Fruit fly (Drosophila melanogaster) whole organism, embryonic: ENCODE measurements around the gene CG42728.

ENCODE experiments used
- Antp ChIP-seq: fragments of 200-800 bp; sonication (Bioruptor generic); optimal IDR thresholded peaks from 3 replicates; lab custom pipeline; 2016; ENCODE audit warnings: missing biosample characterization, missing genetic modification characterization
- BEAF-32 ChIP-seq: fragments of 200-800 bp; sonication (Bioruptor generic); optimal IDR thresholded peaks from 3 replicates; lab custom pipeline; 2017; ENCODE audit warnings: missing biosample characterization, missing genetic modification characterization, mild to moderate bottlenecking, moderate library complexity, missing genetic modification reagents
- CG10209 ChIP-seq: fragments of 200-800 bp; sonication (Bioruptor generic); optimal IDR thresholded peaks from 3 replicates; lab custom pipeline; 2017; ENCODE audit warnings: missing biosample characterization, mild to moderate bottlenecking, missing genetic modification characterization, missing genetic modification reagents
- CG1024 ChIP-seq: fragments of 200-800 bp; sonication (Bioruptor generic); IDR thresholded peaks from 2 replicates; pipeline ENCODE4 v1.3.6; 2022; ENCODE audit warnings: missing biosample characterization, missing genetic modification characterization
- CG10462 ChIP-seq: fragments of 200-800 bp; sonication (Bioruptor generic); optimal IDR thresholded peaks from 2 replicates; lab custom pipeline; 2016; ENCODE audit warnings: missing biosample characterization, missing genetic modification characterization
- CG12659 ChIP-seq: fragments of 200-800 bp; sonication (Bioruptor generic); optimal IDR thresholded peaks from 3 replicates; lab custom pipeline; 2017; ENCODE audit warnings: mild to moderate bottlenecking, missing biosample characterization, missing genetic modification reagents, missing genetic modification characterization
- CG13296 ChIP-seq: fragments of 200-800 bp; sonication (Bioruptor generic); optimal IDR thresholded peaks from 3 replicates; lab custom pipeline; 2018; ENCODE audit warnings: missing biosample characterization, mild to moderate bottlenecking, missing genetic modification characterization
- CG13424 ChIP-seq: fragments of 200-800 bp; sonication (Bioruptor generic); optimal IDR thresholded peaks from 2 replicates; lab custom pipeline; 2019; ENCODE audit warnings: missing biosample characterization, mild to moderate bottlenecking, missing genetic modification characterization, moderate library complexity
- CG15073 ChIP-seq: fragments of 200-800 bp; sonication (Bioruptor generic); optimal IDR thresholded peaks from 2 replicates; lab custom pipeline; 2016; ENCODE audit warnings: missing biosample characterization, missing genetic modification characterization
- CG1792 ChIP-seq: fragments of 200-800 bp; sonication (Bioruptor generic); optimal IDR thresholded peaks from 2 replicates; lab custom pipeline; 2016; ENCODE audit warnings: missing biosample characterization, missing genetic modification characterization
- CG1832 ChIP-seq: fragments of 200-800 bp; sonication (Bioruptor generic); optimal IDR thresholded peaks from 2 replicates; lab custom pipeline; 2017; ENCODE audit warnings: missing biosample characterization, mild to moderate bottlenecking, missing genetic modification characterization, inconsistent platforms
- CG18764 ChIP-seq: fragments of 200-800 bp; sonication (Bioruptor generic); optimal IDR thresholded peaks from 3 replicates; lab custom pipeline; 2016; ENCODE audit warnings: missing biosample characterization, missing genetic modification characterization
- CG2120 ChIP-seq: fragments of 200-800 bp; sonication (Bioruptor generic); optimal IDR thresholded peaks from 3 replicates; lab custom pipeline; 2016; ENCODE audit warnings: missing biosample characterization, missing genetic modification characterization
- CG31441 ChIP-seq: fragments of 200-800 bp; sonication (Bioruptor generic); IDR thresholded peaks from 2 replicates; pipeline ENCODE4 v1.3.6; 2022; ENCODE audit warnings: missing biosample characterization, missing genetic modification characterization
- CG4360 ChIP-seq: fragments of 200-800 bp; sonication (Bioruptor generic); IDR thresholded peaks from 2 replicates; pipeline ENCODE4 v1.3.6; 2022; ENCODE audit warnings: missing biosample characterization, missing genetic modification characterization
- CG4820 ChIP-seq: fragments of 200-800 bp; sonication (Bioruptor generic); optimal IDR thresholded peaks from 3 replicates; lab custom pipeline; 2016; ENCODE audit warnings: missing biosample characterization, missing genetic modification characterization
- CG5245 ChIP-seq: fragments of 200-800 bp; sonication (Bioruptor generic); optimal IDR thresholded peaks from 3 replicates; lab custom pipeline; 2016; ENCODE audit warnings: missing biosample characterization, missing genetic modification characterization
- CG6254 ChIP-seq: fragments of 200-800 bp; sonication (Bioruptor generic); optimal IDR thresholded peaks from 3 replicates; lab custom pipeline; 2017; ENCODE audit warnings: mild to moderate bottlenecking, missing biosample characterization, missing genetic modification reagents, missing genetic modification characterization
- CG6689 ChIP-seq: fragments of 200-800 bp; sonication (Bioruptor generic); IDR thresholded peaks from 2 replicates; pipeline ENCODE4 v1.3.6; 2022; ENCODE audit warnings: missing biosample characterization, missing genetic modification characterization
- CG7271 ChIP-seq: fragments of 200-800 bp; sonication (Bioruptor generic); optimal IDR thresholded peaks from 2 replicates; lab custom pipeline; 2018; ENCODE audit warnings: missing biosample characterization, mild to moderate bottlenecking, missing genetic modification characterization, moderate library complexity
- CG8924 ChIP-seq: fragments of 200-800 bp; optimal IDR thresholded peaks from 3 replicates; lab custom pipeline; 2019; ENCODE audit warnings: missing biosample characterization, mild to moderate bottlenecking, missing genetic modification characterization, moderate library complexity
- CG9609 ChIP-seq: fragments of 200-800 bp; sonication (Bioruptor generic); optimal IDR thresholded peaks from 3 replicates; lab custom pipeline; 2016; ENCODE audit warnings: missing biosample characterization, missing genetic modification characterization
- Chrac-16 ChIP-seq: fragments of 200-800 bp; sonication (Bioruptor generic); optimal IDR thresholded peaks from 3 replicates; lab custom pipeline; 2016; ENCODE audit warnings: missing biosample characterization, missing genetic modification characterization
- D ChIP-seq, 2 experiments: fragments of 200-800 bp in 1 of 2; fragments of >200 bp in 1 of 2; sonication (Bioruptor generic) in 1 of 2; optimal IDR thresholded peaks; 2 replicates in 1 of 2; 3 replicates in 1 of 2; lab custom pipeline; 2017; ENCODE audit warnings: mild to moderate bottlenecking in 1 of 2, missing biosample characterization in 1 of 2, missing genetic modification characterization in 1 of 2, missing genetic modification reagents in 1 of 2
- Fer2 ChIP-seq: fragments of 200-800 bp; sonication (Bioruptor generic); optimal IDR thresholded peaks from 2 replicates; lab custom pipeline; 2018; ENCODE audit warnings: missing biosample characterization, mild to moderate bottlenecking, missing genetic modification characterization, moderate library complexity
- H2.0 ChIP-seq: fragments of 200-800 bp; sonication (Bioruptor generic); IDR thresholded peaks from 2 replicates; pipeline ENCODE4 v1.3.6; 2022; ENCODE audit warnings: missing biosample characterization, missing genetic modification characterization
- HmgZ ChIP-seq: fragments of 200-800 bp; sonication (Bioruptor generic); optimal IDR thresholded peaks from 2 replicates; lab custom pipeline; 2018; ENCODE audit warnings: missing biosample characterization, mild to moderate bottlenecking, missing genetic modification characterization
- Hmx ChIP-seq: fragments of 200-800 bp; sonication (Bioruptor generic); optimal IDR thresholded peaks from 2 replicates; lab custom pipeline; 2016; ENCODE audit warnings: missing biosample characterization, missing genetic modification characterization
- Lpt ChIP-seq: fragments of >200 bp; optimal IDR thresholded peaks from 2 replicates; lab custom pipeline; 2018; ENCODE audit warnings: missing biosample characterization, missing genetic modification characterization
- Med ChIP-seq: fragments of 200-800 bp; sonication (Bioruptor generic); peaks from one replicate; lab custom pipeline; 2016; ENCODE audit warnings: missing biosample characterization, missing genetic modification characterization, mild to moderate bottlenecking, inconsistent platforms, moderate library complexity
- NC2β ChIP-seq: fragments of 200-800 bp; sonication (Bioruptor generic); optimal IDR thresholded peaks from 2 replicates; lab custom pipeline; 2016; ENCODE audit warnings: missing biosample characterization, missing genetic modification characterization
- Pdp1 ChIP-seq, 2 experiments: fragments of 200-800 bp; sonication (Bioruptor generic); optimal IDR thresholded peaks; 3 replicates each; lab custom pipeline; 2016; ENCODE audit warnings: missing biosample characterization in 2 of 2, missing genetic modification characterization in 2 of 2, mild to moderate bottlenecking in 1 of 2, moderate library complexity in 1 of 2
- Spps ChIP-seq: fragments of 200-800 bp; sonication (Bioruptor generic); optimal IDR thresholded peaks from 2 replicates; lab custom pipeline; 2018; ENCODE audit warnings: missing biosample characterization, mild to moderate bottlenecking, missing genetic modification characterization
- abd-A ChIP-seq: fragments of 200-800 bp; sonication (Bioruptor generic); optimal IDR thresholded peaks from 3 replicates; lab custom pipeline; 2019; ENCODE audit warnings: missing biosample characterization, mild to moderate bottlenecking, missing genetic modification characterization, moderate library complexity
- ase ChIP-seq: fragments of 200-800 bp; sonication (Bioruptor generic); IDR thresholded peaks from 3 replicates; pipeline ENCODE4 v1.3.6; 2022; ENCODE audit warnings: missing biosample characterization, missing genetic modification characterization
- bab2 ChIP-seq: fragments of 200-800 bp; sonication (Bioruptor generic); optimal IDR thresholded peaks from 2 replicates; lab custom pipeline; 2016; ENCODE audit warnings: missing biosample characterization, missing genetic modification characterization
- cato ChIP-seq: fragments of 200-800 bp; sonication (Bioruptor generic); optimal IDR thresholded peaks from 2 replicates; lab custom pipeline; 2016; ENCODE audit warnings: missing biosample characterization, missing genetic modification characterization, borderline replicate concordance
- corto ChIP-seq: fragments of 200-800 bp; sonication (Bioruptor generic); optimal IDR thresholded peaks from 2 replicates; lab custom pipeline; 2016; ENCODE audit warnings: missing biosample characterization, mild to moderate bottlenecking, missing genetic modification characterization, moderate library complexity
- da ChIP-seq: fragments of 200-800 bp; sonication (Bioruptor generic); optimal IDR thresholded peaks from 2 replicates; lab custom pipeline; 2016; ENCODE audit warnings: missing biosample characterization, missing genetic modification characterization
- dm ChIP-seq: fragments of 200-800 bp; sonication (Bioruptor generic); optimal IDR thresholded peaks from 3 replicates; lab custom pipeline; 2016; ENCODE audit warnings: missing biosample characterization, missing genetic modification characterization
- ewg ChIP-seq: fragments of 200-800 bp; sonication (Bioruptor generic); optimal IDR thresholded peaks from 3 replicates; lab custom pipeline; 2017; ENCODE audit warnings: mild to moderate bottlenecking, missing biosample characterization, missing genetic modification reagents, missing genetic modification characterization
- gro ChIP-seq: fragments of 200-800 bp; sonication (Bioruptor generic); optimal IDR thresholded peaks from 2 replicates; lab custom pipeline; 2016; ENCODE audit warnings: missing biosample characterization, missing genetic modification characterization
- nmo ChIP-seq: fragments of 200-800 bp; sonication (Bioruptor generic); optimal IDR thresholded peaks from 2 replicates; lab custom pipeline; 2018; ENCODE audit warnings: missing biosample characterization, mild to moderate bottlenecking, missing genetic modification characterization, moderate library complexity
- nom ChIP-seq: fragments of 200-800 bp; sonication (Bioruptor generic); optimal IDR thresholded peaks from 2 replicates; lab custom pipeline; 2017; ENCODE audit warnings: missing biosample characterization, missing genetic modification characterization, mild to moderate bottlenecking, moderate library complexity, missing genetic modification reagents
- oc ChIP-seq: fragments of 200-800 bp; sonication (Bioruptor generic); optimal IDR thresholded peaks from 2 replicates; lab custom pipeline; 2018; ENCODE audit warnings: missing biosample characterization, mild to moderate bottlenecking, missing genetic modification characterization, moderate library complexity
- onecut ChIP-seq: fragments of 200-800 bp; sonication (Bioruptor generic); IDR thresholded peaks from 2 replicates; pipeline ENCODE4 v1.3.6; 2022; ENCODE audit warnings: missing biosample characterization, missing genetic modification characterization
- pum ChIP-seq: fragments of 200-800 bp; sonication (Bioruptor generic); optimal IDR thresholded peaks from 2 replicates; lab custom pipeline; 2016; ENCODE audit warnings: missing biosample characterization, missing genetic modification characterization
- seq ChIP-seq: fragments of 200-800 bp; sonication (Bioruptor generic); IDR thresholded peaks from 2 replicates; pipeline ENCODE4 v1.3.6; 2022; ENCODE audit warnings: missing biosample characterization, missing genetic modification characterization
- z ChIP-seq: fragments of 200-800 bp; sonication (Bioruptor generic); IDR thresholded peaks from 3 replicates; pipeline ENCODE4 v1.3.6; 2022; ENCODE audit warnings: missing biosample characterization, missing genetic modification characterization
- zfh2 ChIP-seq: fragments of 200-800 bp; sonication (Bioruptor generic); optimal IDR thresholded peaks from 2 replicates; lab custom pipeline; 2016; ENCODE audit warnings: missing biosample characterization, missing genetic modification characterization

Gene CG42728

DNA sequence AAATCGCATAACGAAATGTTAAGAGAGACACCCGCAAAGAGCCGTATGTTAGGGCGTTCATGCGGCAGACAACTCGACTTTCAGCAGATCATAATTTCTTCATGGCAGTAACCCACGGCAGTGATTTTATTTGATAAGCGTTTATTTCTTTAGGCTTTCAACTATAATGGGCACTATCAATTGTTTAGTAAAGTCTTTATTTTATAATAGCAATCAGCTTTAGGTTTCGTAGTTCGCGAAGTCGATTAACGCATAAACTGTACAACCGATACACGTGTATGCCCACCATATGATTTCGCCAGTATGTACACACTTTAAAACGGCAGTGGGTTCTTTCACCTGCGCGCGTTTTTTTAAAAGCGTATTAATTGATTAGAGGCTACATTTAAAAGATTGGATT, 19.8 kb downstream of the CG42728 start, which contains the start of gene CG7841 (continued):
- TF ChIP-seq CG12659 (GFP tag; lab: Kevin White, UChicago) (peak; percentile 99), pum (GFP tag; lab: Kevin White, UChicago) (peak; percentile 95), CG15073 (GFP tag; lab: Kevin White, UChicago) (peak; percentile 61), Pdp1 (GFP tag; optimal IDR thresholded peaks at IDR 0.05; lab: Kevin White, UChicago) (peak; percentile 93 to 97), H2.0 (GFP tag; lab: Robert Waterston, UW) (peak; percentile 92), D (optimal IDR thresholded peaks at IDR 0.05; lab: Kevin White, UChicago) (no peak), D (GFP tag; optimal IDR thresholded peaks at IDR 0.05; lab: Kevin White, UChicago) (peak; percentile 97), bab2 (GFP tag; lab: Kevin White, UChicago) (peak; percentile 96), CG18764 (GFP tag; lab: Kevin White, UChicago) (peak; percentile 94), ase (no peak; the same call in 2 of the 3 replicates), Lpt (GFP tag; lab: Kevin White, UChicago) (no peak), CG31441 (GFP tag; lab: Robert Waterston, UW) (peak; percentile 98), nom (peak; percentile 98), CG10209 (GFP tag; lab: Kevin White, UChicago) (peak; percentile 97), dm (GFP tag; lab: Kevin White, UChicago) (peak; percentile 96), CG2120 (peak; percentile 98), zfh2 (GFP tag; lab: Kevin White, UChicago) (peak; percentile 95), nmo (GFP tag; lab: Kevin White, UChicago) (peak; percentile 98), gro (GFP tag; lab: Kevin White, UChicago) (peak; percentile 99), z (GFP tag; lab: Robert Waterston, UW) (peak; percentile 79), Antp (GFP tag; lab: Kevin White, UChicago) (peak; percentile 95), onecut (GFP tag; lab: Robert Waterston, UW) (peak; percentile 96), oc (tag; lab: Kevin White, UChicago) (peak; percentile 97), corto (GFP tag; lab: Kevin White, UChicago) (peak; percentile 98), NC2β (GFP tag; lab: Kevin White, UChicago) (peak; percentile 98), Med (peak; percentile 100), CG1832 (no peak), da (GFP tag; lab: Kevin White, UChicago) (peak; percentile 94), CG6254 (GFP tag; lab: Kevin White, UChicago) (peak; percentile 96), CG13296 (peak; percentile 99), CG6689 (peak; percentile 96), CG13424 (tag; lab: Kevin White, UChicago) (peak; percentile 99), CG5245 (GFP tag; lab: Kevin White, UChicago) (peak; percentile 95), CG4360 (GFP tag; lab: Robert Waterston, UW) (peak; percentile 74), CG1024 (GFP tag; lab: Robert Waterston, UW) (peak; percentile 94; the same call in 1 of the 2 replicates), CG7271 (tag; lab: Kevin White, UChicago) (peak; percentile 86), CG9609 (GFP tag; lab: Kevin White, UChicago) (peak; percentile 96), CG1792 (GFP tag; lab: Kevin White, UChicago) (peak; percentile 96), abd-A (tag; lab: Kevin White, UChicago) (peak; percentile 95), Hmx (GFP tag; lab: Kevin White, UChicago) (peak; percentile 93), Spps (tag; lab: Kevin White, UChicago) (peak; percentile 98), ewg (GFP tag; lab: Kevin White, UChicago) (peak; percentile 92), CG8924 (tag; lab: Kevin White, UChicago) (peak; percentile 99), CG4820 (peak; percentile 100), seq (GFP tag; lab: Robert Waterston, UW) (peak; percentile 97), Fer2 (tag; lab: Kevin White, UChicago) (peak; percentile 96), HmgZ (tag; lab: Kevin White, UChicago) (peak; percentile 99), BEAF-32 (GFP tag; lab: Kevin White, UChicago) (peak; percentile 29), CG10462 (GFP tag; lab: Kevin White, UChicago) (peak; percentile 95), cato (GFP tag; lab: Kevin White, UChicago) (peak; percentile 93), Chrac-16 (GFP tag; lab: Kevin White, UChicago) (peak; percentile 96)
